Fruit fly (Drosophila melanogaster) S2 (cell line): ENCODE data around the gene Tgi.

Experiments used
- CG8478 ChIP-seq: fragments of >200 bp; optimal IDR thresholded peaks from 2 replicates; lab custom pipeline; 2018
- CTCF ChIP-seq, 2 experiments: fragments of >200 bp; optimal IDR thresholded peaks; 2 replicates each; lab custom pipeline; 2018

dm6 chr3L:13478339-13479203 is 8.0 kb upstream of the Tgi start:
- TF ChIP-seq CG8478 (lab: Kevin White, UChicago): no peak
- TF ChIP-seq CTCF (optimal IDR thresholded peaks at IDR 0.05; lab: Kevin White, UChicago): no peak
